Fruit fly (Drosophila melanogaster) whole organism, prepupa: ENCODE data around the gene wb.

Experiments used
- Blimp-1 ChIP-seq: fragments of 200-800 bp; sonication (Bioruptor generic); optimal IDR thresholded peaks from 3 replicates; lab custom pipeline; 2017; ENCODE audit warnings: missing biosample characterization, missing genetic modification characterization, mild to moderate bottlenecking, moderate library complexity, missing genetic modification reagents
- CG10631 ChIP-seq: fragments of 200-800 bp; sonication (Bioruptor generic); optimal IDR thresholded peaks from 2 replicates; lab custom pipeline; 2016; ENCODE audit warnings: missing biosample characterization, missing genetic modification characterization
- CG10669 ChIP-seq: fragments of 200-800 bp; sonication (Bioruptor generic); optimal IDR thresholded peaks from 3 replicates; lab custom pipeline; 2018; ENCODE audit warnings: missing biosample characterization, mild to moderate bottlenecking, missing genetic modification characterization, moderate library complexity
- CG11294 ChIP-seq: fragments of 200-800 bp; sonication (Bioruptor generic); IDR thresholded peaks from 2 replicates; pipeline ENCODE4 v1.3.6; 2022; ENCODE audit warnings: missing biosample characterization, missing genetic modification characterization
- CG11762 ChIP-seq: fragments of 200-800 bp; sonication (Bioruptor generic); optimal IDR thresholded peaks from 3 replicates; lab custom pipeline; 2016; ENCODE audit warnings: missing biosample characterization, missing genetic modification characterization; ENCODE audit not compliant: insufficient read depth
- CG11902 ChIP-seq: fragments of 200-800 bp; sonication (Bioruptor generic); optimal IDR thresholded peaks from 3 replicates; lab custom pipeline; 2016; ENCODE audit warnings: missing biosample characterization, missing genetic modification characterization
- CG15336 ChIP-seq: fragments of 200-800 bp; sonication (Bioruptor generic); IDR thresholded peaks from 2 replicates; pipeline ENCODE4 v1.3.6; 2022; ENCODE audit warnings: missing biosample characterization, missing genetic modification characterization
- CG1621 ChIP-seq: fragments of 200-800 bp; sonication (Bioruptor generic); optimal IDR thresholded peaks from 3 replicates; lab custom pipeline; 2018; ENCODE audit warnings: missing biosample characterization, mild to moderate bottlenecking, missing genetic modification characterization
- CG3032 ChIP-seq: fragments of 200-800 bp; optimal IDR thresholded peaks from 2 replicates; lab custom pipeline; 2019; ENCODE audit warnings: missing biosample characterization, mild to moderate bottlenecking, missing genetic modification characterization, moderate library complexity
- CG31627 ChIP-seq: fragments of 200-800 bp; sonication (Bioruptor generic); optimal IDR thresholded peaks from 3 replicates; lab custom pipeline; 2016; ENCODE audit warnings: missing biosample characterization, missing genetic modification characterization
- CG32006 ChIP-seq: fragments of 200-800 bp; sonication (Bioruptor generic); optimal IDR thresholded peaks from 3 replicates; lab custom pipeline; 2017; ENCODE audit warnings: missing biosample characterization, mild to moderate bottlenecking, missing genetic modification characterization
- CG34406 ChIP-seq: fragments of 200-800 bp; sonication (Bioruptor generic); optimal IDR thresholded peaks from 3 replicates; lab custom pipeline; 2016; ENCODE audit warnings: missing biosample characterization, missing genetic modification characterization
- CG4318 ChIP-seq: fragments of 200-800 bp; sonication (Bioruptor generic); optimal IDR thresholded peaks from 3 replicates; lab custom pipeline; 2017; ENCODE audit warnings: missing biosample characterization, mild to moderate bottlenecking, missing genetic modification characterization
- CG6163 ChIP-seq: fragments of 200-800 bp; sonication (Bioruptor generic); IDR thresholded peaks from 3 replicates; pipeline ENCODE4 v1.3.6; 2022; ENCODE audit warnings: missing biosample characterization, missing genetic modification characterization
- CG6276 ChIP-seq: fragments of 200-800 bp; sonication (Bioruptor generic); optimal IDR thresholded peaks from 2 replicates; lab custom pipeline; 2017; ENCODE audit warnings: missing biosample characterization, mild to moderate bottlenecking, missing genetic modification characterization
- CG6854 ChIP-seq: fragments of 200-800 bp; sonication (Bioruptor generic); optimal IDR thresholded peaks from 2 replicates; lab custom pipeline; 2017; ENCODE audit warnings: missing biosample characterization, mild to moderate bottlenecking, missing genetic modification characterization
- CG7368 ChIP-seq: fragments of 200-800 bp; sonication (Bioruptor generic); optimal IDR thresholded peaks from 3 replicates; lab custom pipeline; 2016; ENCODE audit warnings: missing biosample characterization, missing genetic modification characterization
- CG8319 ChIP-seq: fragments of 200-800 bp; sonication (Bioruptor generic); optimal IDR thresholded peaks from 3 replicates; lab custom pipeline; 2016; ENCODE audit warnings: missing biosample characterization, missing genetic modification characterization
- CG8632 ChIP-seq: fragments of 200-800 bp; sonication (Bioruptor generic); optimal IDR thresholded peaks from 3 replicates; lab custom pipeline; 2016; ENCODE audit warnings: missing biosample characterization, missing genetic modification characterization
- CG9139 ChIP-seq: fragments of 200-800 bp; sonication (Bioruptor generic); optimal IDR thresholded peaks from 3 replicates; lab custom pipeline; 2017; ENCODE audit warnings: missing biosample characterization, mild to moderate bottlenecking, missing genetic modification characterization
- Eip75B ChIP-seq: fragments of 200-800 bp; sonication (Bioruptor generic); optimal IDR thresholded peaks from 3 replicates; lab custom pipeline; 2016; ENCODE audit warnings: missing biosample characterization, missing genetic modification characterization
- Eip93F ChIP-seq: fragments of 200-800 bp; sonication (Bioruptor generic); optimal IDR thresholded peaks from 2 replicates; lab custom pipeline; 2016; ENCODE audit warnings: missing biosample characterization, mild to moderate bottlenecking, missing genetic modification characterization
- Ets21C ChIP-seq: fragments of 200-800 bp; sonication (Bioruptor generic); optimal IDR thresholded peaks from 3 replicates; lab custom pipeline; 2016; ENCODE audit warnings: missing biosample characterization, missing genetic modification characterization
- Gug ChIP-seq: fragments of 200-800 bp; sonication (Bioruptor generic); IDR thresholded peaks from 2 replicates; pipeline ENCODE4 v1.3.6; 2022; ENCODE audit warnings: missing biosample characterization, missing genetic modification characterization
- Hr4 ChIP-seq: fragments of 200-800 bp; sonication (Bioruptor generic); optimal IDR thresholded peaks from 3 replicates; lab custom pipeline; 2016; ENCODE audit warnings: missing biosample characterization, missing genetic modification characterization
- Lpt ChIP-seq: fragments of 200-800 bp; sonication (Bioruptor generic); optimal IDR thresholded peaks from 3 replicates; lab custom pipeline; 2016; ENCODE audit warnings: missing biosample characterization, missing genetic modification characterization
- Smox ChIP-seq: fragments of 200-800 bp; sonication (Bioruptor generic); optimal IDR thresholded peaks from 3 replicates; lab custom pipeline; 2016; ENCODE audit warnings: missing biosample characterization, missing genetic modification characterization
- Sox102F ChIP-seq: fragments of 200-800 bp; sonication (Bioruptor generic); optimal IDR thresholded peaks from 2 replicates; lab custom pipeline; 2016; ENCODE audit warnings: missing biosample characterization, mild to moderate bottlenecking, missing genetic modification characterization
- Sox14 ChIP-seq: fragments of 200-800 bp; sonication (Bioruptor generic); optimal IDR thresholded peaks from 3 replicates; lab custom pipeline; 2016; ENCODE audit warnings: missing biosample characterization, missing genetic modification characterization
- acj6 ChIP-seq: fragments of 200-800 bp; sonication (Bioruptor generic); optimal IDR thresholded peaks from 3 replicates; lab custom pipeline; 2016; ENCODE audit warnings: missing biosample characterization, missing genetic modification characterization
- dac ChIP-seq: fragments of 200-800 bp; sonication (Bioruptor generic); optimal IDR thresholded peaks from 2 replicates; lab custom pipeline; 2017; ENCODE audit warnings: missing biosample characterization, mild to moderate bottlenecking, missing genetic modification characterization
- dsx ChIP-seq: fragments of 200-800 bp; optimal IDR thresholded peaks from 3 replicates; lab custom pipeline; 2019; ENCODE audit warnings: missing biosample characterization, mild to moderate bottlenecking, missing genetic modification characterization, moderate library complexity; ENCODE audit not compliant: poor library complexity, severe bottlenecking
- eg ChIP-seq: fragments of 200-800 bp; sonication (Bioruptor generic); IDR thresholded peaks from 3 replicates; pipeline ENCODE4 v1.3.6; 2022; ENCODE audit warnings: missing biosample characterization, missing genetic modification characterization
- esn ChIP-seq: fragments of 200-800 bp; sonication (Bioruptor generic); optimal IDR thresholded peaks from 2 replicates; lab custom pipeline; 2016; ENCODE audit warnings: missing biosample characterization, mild to moderate bottlenecking, missing genetic modification characterization, moderate library complexity
- fd59A ChIP-seq: fragments of 200-800 bp; sonication (Bioruptor generic); optimal IDR thresholded peaks from 2 replicates; lab custom pipeline; 2017; ENCODE audit warnings: missing biosample characterization, mild to moderate bottlenecking, missing genetic modification characterization, missing genetic modification reagents
- fkh ChIP-seq: fragments of 200-800 bp; sonication (Bioruptor generic); optimal IDR thresholded peaks from 3 replicates; lab custom pipeline; 2017; ENCODE audit warnings: missing biosample characterization, mild to moderate bottlenecking, missing genetic modification characterization, moderate library complexity
- lz ChIP-seq: fragments of 200-800 bp; sonication (Bioruptor generic); optimal IDR thresholded peaks from 3 replicates; lab custom pipeline; 2016; ENCODE audit warnings: missing biosample characterization, missing genetic modification characterization
- net ChIP-seq: fragments of 200-800 bp; sonication (Bioruptor generic); optimal IDR thresholded peaks from 3 replicates; lab custom pipeline; 2016; ENCODE audit warnings: missing biosample characterization, missing genetic modification characterization
- pdm3 ChIP-seq: fragments of 200-800 bp; sonication (Bioruptor generic); optimal IDR thresholded peaks from 3 replicates; lab custom pipeline; 2016; ENCODE audit warnings: missing biosample characterization, missing genetic modification characterization
- salr ChIP-seq, 2 experiments: fragments of 200-800 bp; sonication (Bioruptor generic); optimal IDR thresholded peaks; 3 replicates each; lab custom pipeline; 2016 to 2018; ENCODE audit warnings: missing biosample characterization in 2 of 2, missing genetic modification characterization in 2 of 2, mild to moderate bottlenecking in 1 of 2
- spab ChIP-seq: fragments of 200-800 bp; sonication (Bioruptor generic); optimal IDR thresholded peaks from 2 replicates; lab custom pipeline; 2017; ENCODE audit warnings: missing biosample characterization, mild to moderate bottlenecking, missing genetic modification characterization, missing genetic modification reagents
- ss ChIP-seq, 2 experiments: fragments of 200-800 bp; sonication (Bioruptor generic); optimal IDR thresholded peaks; 2 replicates in 1 of 2; 3 replicates in 1 of 2; lab custom pipeline; 2017 to 2018; ENCODE audit warnings: mild to moderate bottlenecking in 2 of 2, missing biosample characterization in 2 of 2, missing genetic modification characterization in 2 of 2, moderate library complexity in 1 of 2
- svp ChIP-seq: fragments of 200-800 bp; sonication (Bioruptor generic); peaks from one replicate; lab custom pipeline; 2016; ENCODE audit warnings: missing biosample characterization, missing genetic modification characterization
- topi ChIP-seq: fragments of 200-800 bp; sonication (Bioruptor generic); optimal IDR thresholded peaks from 3 replicates; lab custom pipeline; 2016; ENCODE audit warnings: missing biosample characterization, missing genetic modification characterization
- vri ChIP-seq: fragments of 200-800 bp; sonication (Bioruptor generic); optimal IDR thresholded peaks from 3 replicates; lab custom pipeline; 2016; ENCODE audit warnings: missing biosample characterization, mild to moderate bottlenecking, missing genetic modification characterization

Gene wb

dm6 chr2L:14355033-14355851, 92.4 kb downstream of the wb start, which contains the start of gene Rab14 (continued):
- TF ChIP-seq esn (GFP tag; lab: Kevin White, UChicago) (peak; percentile 87), CG34406 (GFP tag; lab: Kevin White, UChicago) (peak; percentile 83), CG3032 (tag; lab: Kevin White, UChicago) (peak; percentile 74), CG6163 (GFP tag; lab: Robert Waterston, UW) (peak; percentile 90), fd59A (peak; percentile 48), Sox102F (GFP tag; lab: Kevin White, UChicago) (no peak), Hr4 (GFP tag; lab: Kevin White, UChicago) (peak; percentile 87), CG6854 (GFP tag; lab: Kevin White, UChicago) (no peak), CG6276 (GFP tag; lab: Kevin White, UChicago) (peak; percentile 78), spab (GFP tag; lab: Kevin White, UChicago) (peak; percentile 59), pdm3 (GFP tag; lab: Kevin White, UChicago) (peak; percentile 88), fkh (GFP tag; lab: Kevin White, UChicago) (peak; percentile 2), Eip93F (GFP tag; lab: Kevin White, UChicago) (peak; percentile 48), svp (peak; percentile 85), CG11762 (GFP tag; lab: Kevin White, UChicago) (peak; percentile 41), vri (GFP tag; lab: Kevin White, UChicago) (no peak), CG8632 (GFP tag; lab: Kevin White, UChicago) (peak; percentile 82), Ets21C (GFP tag; lab: Kevin White, UChicago) (peak; percentile 63), Gug (GFP tag; lab: Robert Waterston, UW) (peak; percentile 74), CG15336 (GFP tag; lab: Robert Waterston, UW) (peak; percentile 85), CG10669 (GFP tag; lab: Kevin White, UChicago) (peak; percentile 72), eg (peak; percentile 93), CG9139 (GFP tag; lab: Kevin White, UChicago) (peak; percentile 31), CG8319 (GFP tag; lab: Kevin White, UChicago) (peak; percentile 47), CG31627 (GFP tag; lab: Kevin White, UChicago) (peak; percentile 83), Smox (GFP tag; lab: Kevin White, UChicago) (peak; percentile 80), CG11294 (peak; percentile 68), CG1621 (tag; lab: Kevin White, UChicago) (peak; percentile 48), ss (GFP tag; optimal IDR thresholded peaks at IDR 0.05; lab: Kevin White, UChicago) (peak; percentile 8 to 58), dac (GFP tag; lab: Kevin White, UChicago) (peak; percentile 81), Eip75B (GFP tag; lab: Kevin White, UChicago) (peak; percentile 75), lz (peak; percentile 83)

DNA sequence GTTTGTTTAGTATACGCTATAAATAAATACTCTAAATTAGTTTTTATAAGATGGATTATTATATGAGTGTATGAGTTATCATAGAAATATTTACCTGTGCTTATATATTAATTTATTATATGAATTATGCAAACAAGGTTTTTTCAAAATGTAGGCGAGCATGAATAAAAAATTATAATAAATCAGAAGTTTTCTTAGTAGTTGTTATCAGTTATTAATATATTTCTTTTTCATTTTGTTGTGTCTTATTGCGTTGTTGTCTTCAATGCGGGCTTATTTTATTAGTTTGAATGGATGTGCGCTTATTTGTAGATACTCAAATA, 93.0 kb downstream of the wb start:
- TF ChIP-seq Sox14 (GFP tag; lab: Kevin White, UChicago) (no peak), dsx (GFP tag; lab: Kevin White, UChicago) (no peak), CG11902 (no peak), Lpt (GFP tag; lab: Kevin White, UChicago) (no peak), salr (GFP tag; optimal IDR thresholded peaks at IDR 0.05; lab: Kevin White, UChicago) (peak in 1 of 2 experiments; percentile 1), Hr4 (GFP tag; lab: Kevin White, UChicago) (peak; percentile 33), CG7368 (GFP tag; lab: Kevin White, UChicago) (no peak), Ets21C (GFP tag; lab: Kevin White, UChicago) (no peak), CG31627 (GFP tag; lab: Kevin White, UChicago) (no peak), spab (GFP tag; lab: Kevin White, UChicago) (no peak), CG6163 (GFP tag; lab: Robert Waterston, UW) (no peak), CG6854 (GFP tag; lab: Kevin White, UChicago) (no peak), svp (no peak), Blimp-1 (no peak), net (no peak), CG6276 (GFP tag; lab: Kevin White, UChicago) (no peak), CG11762 (GFP tag; lab: Kevin White, UChicago) (no peak), vri (GFP tag; lab: Kevin White, UChicago) (no peak), Sox102F (GFP tag; lab: Kevin White, UChicago) (no peak), Smox (GFP tag; lab: Kevin White, UChicago) (no peak), topi (GFP tag; lab: Kevin White, UChicago) (no peak), CG32006 (GFP tag; lab: Kevin White, UChicago) (no peak), CG10631 (no peak), acj6 (peak; percentile 16), lz (no peak), CG9139 (GFP tag; lab: Kevin White, UChicago) (no peak), Eip93F (GFP tag; lab: Kevin White, UChicago) (no peak), CG15336 (GFP tag; lab: Robert Waterston, UW) (no peak; the same call in 1 of the 2 replicates), eg (no peak), CG4318 (GFP tag; lab: Kevin White, UChicago) (peak; percentile 27)
